Worm (Caenorhabditis elegans): ENCODE measurements around the gene C05B5.12.

The C05B5.12 gene

ce11 chrIII:10037150-10037549 lies 50.0 kb downstream of the C05B5.12 start, which contains the start of gene M04D8.7:
M04D8.7 (plus strand) TSS chrIII:10037450.
- no peak for TF ChIP-seq nhr-21 (tag; optimal IDR thresholded peaks at IDR 0.05)
- TF ChIP-seq nhr-25 (tag; optimal IDR thresholded peaks at IDR 0.05): no peak
